Worm (Caenorhabditis elegans) whole organism, young adult: ENCODE measurements around the gene K07C5.9.
A peak's percentile ranks its signal among the peaks of the same experiment; 100 is the strongest.

ENCODE experiments used
- Y53G8AR.9 ChIP-seq: fragments of 200-800 bp; sonication (Bioruptor generic); conservative IDR thresholded peaks from 2 replicates; pipeline ENCODE4 v1.3.6; 2022; ENCODE audit warnings: missing genetic modification reagents, missing genetic modification characterization, missing compliant biosample characterization
- ama-1 ChIP-seq, 3 experiments: fragments of 150-350 bp in 1 of 3; sonication (generic microtip) in 2 of 3; optimal IDR thresholded peaks; 2 replicates each; lab custom pipeline; 2014 to 2018; ENCODE audit warnings: missing biosample characterization in 2 of 3, missing genetic modification characterization in 2 of 3, missing genetic modification reagents in 2 of 3
- atf-7 ChIP-seq: sonication (generic microtip); optimal IDR thresholded peaks from 2 replicates; lab custom pipeline; 2017; ENCODE audit warnings: mild to moderate bottlenecking, missing genetic modification characterization, missing compliant biosample characterization
- cebp-2 ChIP-seq: fragments of 200-800 bp; sonication (Bioruptor generic); IDR thresholded peaks from 2 replicates; pipeline ENCODE4 v1.3.6; 2022; ENCODE audit warnings: missing genetic modification characterization, missing compliant biosample characterization
- dpl-1 ChIP-seq: fragments of 150-350 bp; optimal IDR thresholded peaks from 2 replicates; lab custom pipeline; 2014; ENCODE audit warnings: missing biosample characterization, missing genetic modification reagents, missing genetic modification characterization
- him-1 ChIP-seq: sonication (generic microtip); optimal IDR thresholded peaks from 2 replicates; lab custom pipeline; 2016; ENCODE audit warnings: missing genotype, missing genetic modification reagents, missing genetic modification characterization, missing compliant biosample characterization
- hmg-20 ChIP-seq: fragments of 200-800 bp; sonication (Bioruptor generic); IDR thresholded peaks from 2 replicates; pipeline ENCODE4 v1.3.6; 2022; ENCODE audit warnings: missing genetic modification reagents, missing genetic modification characterization, missing compliant biosample characterization
- lin-40 ChIP-seq: sonication (generic microtip); optimal IDR thresholded peaks from 2 replicates; lab custom pipeline; 2016; ENCODE audit warnings: missing genetic modification characterization, mild to moderate bottlenecking, missing compliant biosample characterization, missing genotype, missing genetic modification reagents
- madf-6 ChIP-seq: fragments of 200-800 bp; sonication (Bioruptor generic); IDR thresholded peaks from 2 replicates; pipeline ENCODE4 v1.3.6; 2022; ENCODE audit warnings: missing genetic modification reagents, missing genetic modification characterization, missing compliant biosample characterization
- nhr-179 ChIP-seq: sonication (generic microtip); optimal IDR thresholded peaks from 2 replicates; lab custom pipeline; 2016; ENCODE audit warnings: mild to moderate bottlenecking, missing genetic modification characterization, missing compliant biosample characterization
- sptf-2 ChIP-seq: fragments of 200-800 bp; sonication (Bioruptor generic); optimal IDR thresholded peaks from 2 replicates; lab custom pipeline; 2018; ENCODE audit warnings: mild to moderate bottlenecking, missing genetic modification characterization, missing compliant biosample characterization

ce11 chrV:10320101-10320761 is 29.7 kb downstream of the K07C5.9 start, which contains the start of the genes gna-1 and B0024.13:
- peak; percentile 58 for TF ChIP-seq madf-6 (GFP tag; lab: Robert Waterston, UW)
- TF ChIP-seq Y53G8AR.9 (GFP tag; lab: Robert Waterston, UW), result no peak
- no peak for TF ChIP-seq cebp-2 (GFP tag; lab: Robert Waterston, UW)
- no peak for TF ChIP-seq sptf-2
- TF ChIP-seq atf-7, result no peak
- no peak for TF ChIP-seq him-1 (tag; lab: Kevin White, UChicago)
- no peak for TF ChIP-seq lin-40 (tag; lab: Kevin White, UChicago)
- no peak for TF ChIP-seq dpl-1 (GFP tag; lab: Kevin White, UChicago)
- TF ChIP-seq hmg-20, result 0 out of 2 replicates have a peak, but pooled peaks have one; percentile 62
- TF ChIP-seq nhr-179 (tag; lab: Kevin White, UChicago), result no peak
- no peak for TF ChIP-seq ama-1 (optimal IDR thresholded peaks at IDR 0.05; lab: Kevin White, UChicago)
- no peak for TF ChIP-seq ama-1 (GFP tag; optimal IDR thresholded peaks at IDR 0.05; lab: Kevin White, UChicago)
